Worm (Caenorhabditis elegans) whole organism, late embryonic: ENCODE measurements around the gene unc-119.

Experiments used
- Y22D7AL.16 ChIP-seq: sonication (generic microtip); optimal IDR thresholded peaks from 2 replicates; lab custom pipeline; 2016; ENCODE audit warnings: missing genetic modification characterization, missing compliant biosample characterization
- ahr-1 ChIP-seq: sonication (generic microtip); optimal IDR thresholded peaks from 2 replicates; lab custom pipeline; 2016; ENCODE audit warnings: missing genetic modification characterization, missing compliant biosample characterization
- ama-1 ChIP-seq: fragments of 150-350 bp; optimal IDR thresholded peaks from 2 replicates; lab custom pipeline; 2014
- ceh-14 ChIP-seq: sonication (generic microtip); optimal IDR thresholded peaks from 2 replicates; lab custom pipeline; 2016; ENCODE audit warnings: missing genotype, missing genetic modification characterization, missing compliant biosample characterization
- ceh-2 ChIP-seq: sonication (generic microtip); optimal IDR thresholded peaks from 2 replicates; lab custom pipeline; 2016; ENCODE audit warnings: missing genotype, missing genetic modification characterization, missing compliant biosample characterization
- ceh-31 ChIP-seq: sonication (generic microtip); optimal IDR thresholded peaks from 2 replicates; lab custom pipeline; 2016; ENCODE audit warnings: missing genetic modification characterization, missing compliant biosample characterization
- ceh-34 ChIP-seq: sonication (generic microtip); optimal IDR thresholded peaks from 2 replicates; lab custom pipeline; 2016; ENCODE audit warnings: mild to moderate bottlenecking, missing genetic modification characterization, missing compliant biosample characterization
- ceh-48 ChIP-seq: sonication (generic microtip); optimal IDR thresholded peaks from 2 replicates; lab custom pipeline; 2016; ENCODE audit warnings: missing genetic modification characterization, inconsistent platforms, missing compliant biosample characterization
- ceh-9 ChIP-seq: sonication (generic microtip); optimal IDR thresholded peaks from 2 replicates; lab custom pipeline; 2016; ENCODE audit warnings: mild to moderate bottlenecking, missing genetic modification characterization, inconsistent platforms, missing compliant biosample characterization
- che-1 ChIP-seq: sonication (generic microtip); optimal IDR thresholded peaks from 2 replicates; lab custom pipeline; 2016; ENCODE audit warnings: mild to moderate bottlenecking, missing genetic modification characterization, missing compliant biosample characterization
- dve-1 ChIP-seq: sonication (generic microtip); optimal IDR thresholded peaks from 2 replicates; lab custom pipeline; 2017; ENCODE audit warnings: antibody characterized with exemption, mild to moderate bottlenecking, missing genetic modification characterization, missing compliant biosample characterization
- elt-4 ChIP-seq: sonication (generic microtip); optimal IDR thresholded peaks from 2 replicates; lab custom pipeline; 2016; ENCODE audit warnings: missing genetic modification characterization, missing compliant biosample characterization
- eyg-1 ChIP-seq: sonication (generic microtip); optimal IDR thresholded peaks from 2 replicates; lab custom pipeline; 2016; ENCODE audit warnings: missing genotype, missing genetic modification characterization, missing compliant biosample characterization
- fkh-10 ChIP-seq: fragments of 150-350 bp; optimal IDR thresholded peaks from 2 replicates; lab custom pipeline; 2014; ENCODE audit warnings: missing biosample characterization, missing genetic modification reagents, missing genetic modification characterization
- hlh-13 ChIP-seq: fragments of 200-800 bp; sonication (Bioruptor generic); optimal IDR thresholded peaks from 2 replicates; lab custom pipeline; 2018; ENCODE audit warnings: mild to moderate bottlenecking, missing genetic modification characterization, missing compliant biosample characterization
- hlh-15 ChIP-seq: sonication (generic microtip); optimal IDR thresholded peaks from 2 replicates; lab custom pipeline; 2016; ENCODE audit warnings: missing genetic modification characterization, missing compliant biosample characterization
- hlh-6 ChIP-seq: sonication (generic microtip); optimal IDR thresholded peaks from 2 replicates; lab custom pipeline; 2016; ENCODE audit warnings: missing genotype, missing genetic modification characterization, missing compliant biosample characterization
- hlh-8 ChIP-seq: sonication (generic microtip); optimal IDR thresholded peaks from 2 replicates; lab custom pipeline; 2016; ENCODE audit warnings: missing genotype, missing genetic modification characterization, missing compliant biosample characterization
- lim-6 ChIP-seq: sonication (generic microtip); optimal IDR thresholded peaks from 2 replicates; lab custom pipeline; 2016; ENCODE audit warnings: missing genetic modification characterization, missing compliant biosample characterization
- lin-11 ChIP-seq: fragments of 200-800 bp; sonication (Bioruptor generic); optimal IDR thresholded peaks from 2 replicates; lab custom pipeline; 2018; ENCODE audit warnings: mild to moderate bottlenecking, missing genetic modification characterization, missing compliant biosample characterization
- nfya-1 ChIP-seq: sonication (generic microtip); optimal IDR thresholded peaks from 2 replicates; lab custom pipeline; 2017; ENCODE audit warnings: missing genetic modification characterization, mild to moderate bottlenecking, missing compliant biosample characterization, antibody characterized with exemption, moderate library complexity
- npax-4 ChIP-seq: sonication (generic microtip); optimal IDR thresholded peaks from 2 replicates; lab custom pipeline; 2016; ENCODE audit warnings: missing genetic modification characterization, missing compliant biosample characterization
- pag-3 ChIP-seq: sonication (generic microtip); optimal IDR thresholded peaks from 2 replicates; lab custom pipeline; 2016; ENCODE audit warnings: missing compliant biosample characterization, missing genetic modification characterization, borderline replicate concordance
- pax-1 ChIP-seq: fragments of 150-350 bp; optimal IDR thresholded peaks from 2 replicates; lab custom pipeline; 2014; ENCODE audit warnings: missing biosample characterization, missing genetic modification characterization
- pha-2 ChIP-seq: sonication (generic microtip); optimal IDR thresholded peaks from 2 replicates; lab custom pipeline; 2017; ENCODE audit warnings: mild to moderate bottlenecking, missing genetic modification characterization, missing compliant biosample characterization
- pqm-1 ChIP-seq: sonication (generic microtip); optimal IDR thresholded peaks from 2 replicates; lab custom pipeline; 2016; ENCODE audit warnings: missing genetic modification characterization, missing compliant biosample characterization
- pros-1 ChIP-seq: fragments of 150-350 bp; optimal IDR thresholded peaks from 2 replicates; lab custom pipeline; 2014; ENCODE audit warnings: missing biosample characterization, missing genetic modification reagents, missing genetic modification characterization
- ref-2 ChIP-seq: sonication (generic microtip); optimal IDR thresholded peaks from 2 replicates; lab custom pipeline; 2016; ENCODE audit warnings: missing genetic modification characterization, missing compliant biosample characterization
- sdc-2 ChIP-seq: sonication (generic microtip); optimal IDR thresholded peaks from 2 replicates; lab custom pipeline; 2016; ENCODE audit warnings: missing genotype, missing genetic modification characterization, missing compliant biosample characterization
- sox-2 ChIP-seq: fragments of 200-800 bp; sonication (Bioruptor generic); IDR thresholded peaks from 2 replicates; pipeline ENCODE4 v1.3.6; 2022; ENCODE audit warnings: missing genetic modification reagents, missing genetic modification characterization, missing compliant biosample characterization
- sox-4 ChIP-seq: sonication (generic microtip); optimal IDR thresholded peaks from 2 replicates; lab custom pipeline; 2017; ENCODE audit warnings: mild to moderate bottlenecking, missing genetic modification characterization, inconsistent platforms, missing compliant biosample characterization
- syd-9 ChIP-seq: sonication (generic microtip); optimal IDR thresholded peaks from 2 replicates; lab custom pipeline; 2016; ENCODE audit warnings: mild to moderate bottlenecking, missing genetic modification characterization, moderate library complexity, missing compliant biosample characterization
- unc-42 ChIP-seq: sonication (generic microtip); optimal IDR thresholded peaks from 2 replicates; lab custom pipeline; 2016; ENCODE audit warnings: missing genotype, missing genetic modification characterization, missing compliant biosample characterization
- unc-86 ChIP-seq: sonication (generic microtip); optimal IDR thresholded peaks from 2 replicates; lab custom pipeline; 2016; ENCODE audit warnings: missing genetic modification characterization, missing compliant biosample characterization
- zip-5 ChIP-seq: sonication (generic microtip); optimal IDR thresholded peaks from 2 replicates; lab custom pipeline; 2016; ENCODE audit warnings: missing genetic modification characterization, missing compliant biosample characterization

unc-119 gene

ce11 chrIII:10869595-10869994 lies 32.8 kb upstream of the unc-119 start:
- TF ChIP-seq sdc-2 (no peak), pag-3 (tag; lab: Kevin White, UChicago) (no peak), che-1 (tag; lab: Kevin White, UChicago) (no peak), pax-1 (tag; lab: Kevin White, UChicago) (no peak), ceh-9 (tag; lab: Kevin White, UChicago) (no peak), ceh-14 (tag; lab: Kevin White, UChicago) (no peak), nfya-1 (tag; lab: Kevin White, UChicago) (no peak), ceh-48 (tag; lab: Kevin White, UChicago) (no peak), ceh-34 (tag; lab: Kevin White, UChicago) (no peak), hlh-13 (GFP tag; lab: Kevin White, UChicago) (no peak), ahr-1 (tag; lab: Kevin White, UChicago) (no peak), hlh-8 (no peak), sox-4 (tag; lab: Kevin White, UChicago) (no peak), ama-1 (lab: Kevin White, UChicago) (no peak)

DNA sequence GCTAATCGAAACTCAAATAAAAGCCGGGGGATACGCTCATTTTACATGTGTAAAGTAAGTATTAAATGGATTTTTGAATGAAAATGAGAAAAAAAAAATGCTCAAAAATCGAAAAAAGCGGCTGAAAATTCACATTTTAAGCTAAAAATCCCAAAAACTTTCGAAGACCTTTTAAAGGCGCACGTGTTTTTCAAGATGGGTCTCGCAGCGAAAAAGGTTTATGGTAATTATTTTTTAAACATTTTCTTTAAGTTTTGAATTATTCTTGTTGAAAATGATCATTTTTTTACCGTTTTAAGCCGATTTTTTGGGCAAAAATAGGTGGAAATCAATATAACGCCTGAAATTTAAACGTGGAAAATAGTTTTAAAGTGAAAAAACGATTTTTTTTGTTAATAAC lies 32.3 kb upstream of the unc-119 start:
- TF ChIP-seq pax-1 (tag; lab: Kevin White, UChicago), result no peak

ce11 chrIII:10870814-10871213 lies 31.6 kb upstream of the unc-119 start:
- no peak for TF ChIP-seq unc-42 (tag; lab: Kevin White, UChicago)

- TF ChIP-seq syd-9 (tag; lab: Kevin White, UChicago) (no peak), elt-4 (tag; lab: Kevin White, UChicago) (no peak), sox-4 (tag; lab: Kevin White, UChicago) (no peak), lim-6 (tag; lab: Kevin White, UChicago) (no peak), pros-1 (no peak), eyg-1 (tag; lab: Kevin White, UChicago) (no peak), lin-11 (tag; lab: Kevin White, UChicago) (no peak), sox-2 (GFP tag; lab: Robert Waterston, UW) (no peak), hlh-13 (GFP tag; lab: Kevin White, UChicago) (no peak)
- TF ChIP-seq, all 69 proteins: peak for 0
Measured at ce11 chrIII:10875132-10875531, 27.3 kb upstream of the unc-119 start, which contains the start of gene C44B9.2. C44B9.2 (plus strand) TSS chrIII:10875432.

ce11 chrIII:10877542-10877941 lies 24.9 kb upstream of the unc-119 start:
- TF ChIP-seq Y22D7AL.16 (tag; lab: Kevin White, UChicago) (no peak), unc-86 (tag; lab: Kevin White, UChicago) (no peak), ceh-2 (tag; lab: Kevin White, UChicago) (no peak), dve-1 (tag; lab: Kevin White, UChicago) (no peak), fkh-10 (GFP tag; lab: Kevin White, UChicago) (no peak), ceh-31 (no peak)

- TF ChIP-seq sox-4 (tag; lab: Kevin White, UChicago) (no peak), zip-5 (tag; lab: Kevin White, UChicago) (no peak), che-1 (tag; lab: Kevin White, UChicago) (no peak), ceh-14 (tag; lab: Kevin White, UChicago) (no peak), sox-2 (GFP tag; lab: Robert Waterston, UW) (no peak), pqm-1 (tag; lab: Kevin White, UChicago) (no peak), ref-2 (no peak), npax-4 (tag; lab: Kevin White, UChicago) (no peak), elt-4 (tag; lab: Kevin White, UChicago) (no peak), ceh-48 (tag; lab: Kevin White, UChicago) (no peak), hlh-6 (tag; lab: Kevin White, UChicago) (no peak), nfya-1 (tag; lab: Kevin White, UChicago) (no peak), dve-1 (tag; lab: Kevin White, UChicago) (no peak), hlh-15 (no peak), sdc-2 (no peak), hlh-8 (no peak), fkh-10 (GFP tag; lab: Kevin White, UChicago) (no peak), pha-2 (tag; lab: Kevin White, UChicago) (no peak), Y22D7AL.16 (tag; lab: Kevin White, UChicago) (no peak)
Measured at ce11 chrIII:10880083-10880482, 22.4 kb upstream of the unc-119 start, which contains the start of gene C44B9.3. C44B9.3 (minus strand) TSS chrIII:10880183.
